Fruit fly (Drosophila melanogaster) whole organism, wandering third instar larva: ENCODE data around the gene CG3104.
A peak's percentile ranks its signal among the peaks of the same experiment; 100 is the strongest.

Experiments used
- Abd-B ChIP-seq: fragments of >200 bp; optimal IDR thresholded peaks from 2 replicates; lab custom pipeline; 2017; ENCODE audit warnings: missing biosample characterization, missing genetic modification characterization
- CG32264 ChIP-seq: fragments of 200-800 bp; sonication (Bioruptor generic); optimal IDR thresholded peaks from 2 replicates; lab custom pipeline; 2016; ENCODE audit warnings: missing biosample characterization, missing genetic modification characterization
- CG9705 ChIP-seq: fragments of 200-800 bp; sonication (Bioruptor generic); optimal IDR thresholded peaks from 2 replicates; lab custom pipeline; 2018; ENCODE audit warnings: missing biosample characterization, mild to moderate bottlenecking, missing genetic modification characterization
- CrebA ChIP-seq: fragments of 200-800 bp; sonication (Bioruptor generic); optimal IDR thresholded peaks from 2 replicates; lab custom pipeline; 2016; ENCODE audit warnings: missing biosample characterization, mild to moderate bottlenecking, missing genetic modification characterization, borderline replicate concordance
- Dfd ChIP-seq: fragments of >200 bp; optimal IDR thresholded peaks from 2 replicates; lab custom pipeline; 2017; ENCODE audit warnings: missing biosample characterization, missing genetic modification characterization
- GATAd ChIP-seq: sonication (Bioruptor generic); optimal IDR thresholded peaks from 2 replicates; lab custom pipeline; 2016; ENCODE audit warnings: missing biosample characterization, missing genetic modification characterization
- HLH106 ChIP-seq: fragments of 200-800 bp; optimal IDR thresholded peaks from 3 replicates; lab custom pipeline; 2019; ENCODE audit warnings: missing biosample characterization, mild to moderate bottlenecking, missing genetic modification characterization, moderate library complexity
- Hnf4 ChIP-seq: fragments of 200-800 bp; sonication (Bioruptor generic); optimal IDR thresholded peaks from 2 replicates; lab custom pipeline; 2016; ENCODE audit warnings: missing biosample characterization, mild to moderate bottlenecking, missing genetic modification characterization
- Hr78 ChIP-seq: fragments of >200 bp; optimal IDR thresholded peaks from 2 replicates; lab custom pipeline; 2017; ENCODE audit warnings: missing biosample characterization, missing genetic modification characterization
- Hr83 ChIP-seq: fragments of 200-300 bp; sonication (Bioruptor generic); optimal IDR thresholded peaks from 2 replicates; lab custom pipeline; 2016; ENCODE audit warnings: missing biosample characterization, mild to moderate bottlenecking, missing genetic modification characterization, moderate library complexity; ENCODE audit not compliant: poor library complexity, severe bottlenecking
- Jra ChIP-seq: sonication (Bioruptor generic); optimal IDR thresholded peaks from 2 replicates; lab custom pipeline; 2016; ENCODE audit warnings: missing biosample characterization, missing genetic modification characterization
- Mio ChIP-seq: sonication (Bioruptor generic); optimal IDR thresholded peaks from 2 replicates; lab custom pipeline; 2016; ENCODE audit warnings: missing biosample characterization, missing genetic modification characterization
- Myc ChIP-seq: fragments of >200 bp; optimal IDR thresholded peaks from 2 replicates; lab custom pipeline; 2017
- N ChIP-seq: fragments of >200 bp; optimal IDR thresholded peaks from 2 replicates; lab custom pipeline; 2018; ENCODE audit warnings: missing biosample characterization, missing external identifiers, missing genetic modification characterization
- OdsH ChIP-seq: fragments of 200-800 bp; sonication (Bioruptor generic); optimal IDR thresholded peaks from 2 replicates; lab custom pipeline; 2016; ENCODE audit warnings: missing biosample characterization, mild to moderate bottlenecking, missing genetic modification characterization
- Rel ChIP-seq, 2 experiments: fragments of 200-800 bp; sonication (Bioruptor generic) in 1 of 2; optimal IDR thresholded peaks; 2 replicates in 1 of 2; 3 replicates in 1 of 2; lab custom pipeline; 2016 to 2019; ENCODE audit warnings: mild to moderate bottlenecking in 2 of 2, missing biosample characterization in 2 of 2, missing genetic modification characterization in 2 of 2, moderate library complexity in 1 of 2
- Sp1 ChIP-seq: fragments of 200-800 bp; sonication (Bioruptor generic); optimal IDR thresholded peaks from 3 replicates; lab custom pipeline; 2019; ENCODE audit warnings: missing biosample characterization, mild to moderate bottlenecking, missing genetic modification characterization, moderate library complexity
- Vsx2 ChIP-seq: fragments of 200-300, 225-300 bp; sonication (Bioruptor generic); optimal IDR thresholded peaks from 2 replicates; lab custom pipeline; 2018; ENCODE audit warnings: missing biosample characterization, missing genetic modification characterization; ENCODE audit not compliant: partially characterized antibody
- br ChIP-seq: fragments of 200-800 bp; sonication (Bioruptor generic); optimal IDR thresholded peaks from 2 replicates; lab custom pipeline; 2016; ENCODE audit warnings: missing biosample characterization, missing genetic modification characterization
- dl ChIP-seq, 2 experiments: fragments of 175-275, 200-275 bp in 1 of 2; fragments of 200-275 bp in 1 of 2; sonication (Bioruptor generic); optimal IDR thresholded peaks; lab custom pipeline; 2018; ENCODE audit warnings: mild to moderate bottlenecking in 2 of 2, missing biosample characterization in 2 of 2, missing genetic modification characterization in 2 of 2, moderate library complexity in 2 of 2; ENCODE audit not compliant: partially characterized antibody in 2 of 2, insufficient read depth in 1 of 2
- dsf ChIP-seq: sonication (Bioruptor generic); optimal IDR thresholded peaks from 2 replicates; lab custom pipeline; 2016; ENCODE audit warnings: missing biosample characterization, missing genetic modification characterization, borderline replicate concordance
- ey ChIP-seq: fragments of 200-800 bp; sonication (Bioruptor generic); optimal IDR thresholded peaks from 2 replicates; lab custom pipeline; 2016; ENCODE audit warnings: missing biosample characterization, missing genetic modification characterization
- foxo ChIP-seq, 2 experiments: fragments of 200-800 bp; sonication (Bioruptor generic); optimal IDR thresholded peaks; 2 replicates in 1 of 2; 3 replicates in 1 of 2; lab custom pipeline; 2016 to 2017; ENCODE audit warnings: missing biosample characterization in 2 of 2, missing genetic modification characterization in 2 of 2
- fru ChIP-seq: fragments of 200-800 bp; sonication (Bioruptor generic); optimal IDR thresholded peaks from 3 replicates; lab custom pipeline; 2016; ENCODE audit warnings: missing biosample characterization, mild to moderate bottlenecking, missing genetic modification characterization
- h ChIP-seq: fragments of 200-800 bp; sonication (Bioruptor generic); optimal IDR thresholded peaks from 3 replicates; lab custom pipeline; 2016; ENCODE audit warnings: missing biosample characterization, mild to moderate bottlenecking, missing genetic modification characterization
- jim ChIP-seq: fragments of 175-275, 200-325 bp; sonication (Bioruptor generic); optimal IDR thresholded peaks from 2 replicates; lab custom pipeline; 2016; ENCODE audit warnings: missing biosample characterization, mild to moderate bottlenecking, missing genetic modification characterization
- lola ChIP-seq: fragments of >200 bp; optimal IDR thresholded peaks from 2 replicates; lab custom pipeline; 2017; ENCODE audit warnings: missing biosample characterization, missing genetic modification characterization
- pan ChIP-seq: fragments of >200 bp; optimal IDR thresholded peaks from 2 replicates; lab custom pipeline; 2017
- psq ChIP-seq: fragments of 200-800 bp; sonication (Bioruptor generic); optimal IDR thresholded peaks from 3 replicates; lab custom pipeline; 2017; ENCODE audit warnings: missing biosample characterization, mild to moderate bottlenecking, missing genetic modification characterization, moderate library complexity
- rgr ChIP-seq: fragments of 200-800 bp; sonication (Bioruptor generic); optimal IDR thresholded peaks from 3 replicates; lab custom pipeline; 2016; ENCODE audit warnings: missing biosample characterization, mild to moderate bottlenecking, missing genetic modification characterization
- sage ChIP-seq: fragments of 200-800 bp; sonication (Bioruptor generic); optimal IDR thresholded peaks from 2 replicates; lab custom pipeline; 2016; ENCODE audit warnings: missing biosample characterization, mild to moderate bottlenecking, missing genetic modification characterization
- sv ChIP-seq: fragments of 200-800 bp; sonication (Bioruptor generic); optimal IDR thresholded peaks from 3 replicates; lab custom pipeline; 2016; ENCODE audit warnings: missing biosample characterization, missing genetic modification characterization
- tai ChIP-seq: sonication (Bioruptor generic); optimal IDR thresholded peaks from 2 replicates; lab custom pipeline; 2016; ENCODE audit warnings: missing biosample characterization, missing genetic modification characterization
- usp ChIP-seq: fragments of >200 bp; optimal IDR thresholded peaks from 2 replicates; lab custom pipeline; 2017; ENCODE audit warnings: missing biosample characterization, missing genetic modification characterization
- woc ChIP-seq: sonication (Bioruptor generic); optimal IDR thresholded peaks from 2 replicates; lab custom pipeline; 2016; ENCODE audit warnings: missing biosample characterization, mild to moderate bottlenecking, missing genetic modification characterization

CG3104 gene

dm6 chr2L:2897710-2898109 is 42.1 kb upstream of the CG3104 start:
- TF ChIP-seq Rel (GFP tag; optimal IDR thresholded peaks at IDR 0.05; lab: Kevin White, UChicago): no peak
- TF ChIP-seq Rel (tag; optimal IDR thresholded peaks at IDR 0.05; lab: Kevin White, UChicago): peak; percentile 29
- no peak for TF ChIP-seq Vsx2 (GFP tag; lab: Kevin White, UChicago)
- TF ChIP-seq, all 38 proteins: peak for 1

dm6 chr2L:2897024-2897549 is 41.5 kb upstream of the CG3104 start:
- peak; percentile 23 for TF ChIP-seq OdsH
- no peak for TF ChIP-seq woc (GFP tag; lab: Kevin White, UChicago)
- TF ChIP-seq pan (lab: Kevin White, UChicago): no peak
- no peak for TF ChIP-seq Dfd (GFP tag; lab: Kevin White, UChicago)
- no peak for TF ChIP-seq CG32264 (GFP tag; lab: Kevin White, UChicago)
- TF ChIP-seq h: peak; percentile 39
- peak; percentile 29 for TF ChIP-seq br (GFP tag; lab: Kevin White, UChicago)
- no peak for TF ChIP-seq Myc
- peak in 1 of 2 experiments; percentile 40 for TF ChIP-seq foxo (GFP tag; optimal IDR thresholded peaks at IDR 0.05; lab: Kevin White, UChicago)
- TF ChIP-seq Mio (GFP tag; lab: Kevin White, UChicago): no peak
- TF ChIP-seq CG9705 (GFP tag; lab: Kevin White, UChicago): no peak
- peak; percentile 21 for TF ChIP-seq Hnf4 (GFP tag; lab: Kevin White, UChicago)
- TF ChIP-seq Vsx2 (GFP tag; lab: Kevin White, UChicago): no peak
- TF ChIP-seq GATAd (GFP tag; lab: Kevin White, UChicago): no peak
- no peak for TF ChIP-seq lola
- TF ChIP-seq Rel (GFP tag; optimal IDR thresholded peaks at IDR 0.05; lab: Kevin White, UChicago): no peak
- no peak for TF ChIP-seq Rel (tag; optimal IDR thresholded peaks at IDR 0.05; lab: Kevin White, UChicago)
- TF ChIP-seq tai (GFP tag; lab: Kevin White, UChicago): no peak
- TF ChIP-seq sage (GFP tag; lab: Kevin White, UChicago): no peak
- no peak for TF ChIP-seq Sp1 (GFP tag; lab: Kevin White, UChicago)
- TF ChIP-seq Hr83 (GFP tag; lab: Kevin White, UChicago): no peak
- TF ChIP-seq ey: peak; percentile 6
- no peak for TF ChIP-seq dl (GFP tag; optimal IDR thresholded peaks at IDR 0.05; lab: Kevin White, UChicago; ENCODE audit: insufficient read depth in 1 of 2, partially characterized antibody in 2 of 2)
- TF ChIP-seq fru (GFP tag; lab: Kevin White, UChicago): peak; percentile 47
- peak; percentile 80 for TF ChIP-seq sv (GFP tag; lab: Kevin White, UChicago)
- no peak for TF ChIP-seq CrebA (GFP tag; lab: Kevin White, UChicago)
- peak; percentile 29 for TF ChIP-seq rgr (GFP tag; lab: Kevin White, UChicago)
- TF ChIP-seq N (GFP tag; lab: Kevin White, UChicago): no peak
- TF ChIP-seq Hr78 (GFP tag; lab: Kevin White, UChicago): no peak
- no peak for TF ChIP-seq jim
- TF ChIP-seq, all 38 proteins: peak for 9

dm6 chr2L:2894356-2894755 is 38.8 kb upstream of the CG3104 start:
- TF ChIP-seq Dfd (GFP tag; lab: Kevin White, UChicago) (peak; percentile 81), Rel (GFP tag; optimal IDR thresholded peaks at IDR 0.05; lab: Kevin White, UChicago) (no peak), Rel (tag; optimal IDR thresholded peaks at IDR 0.05; lab: Kevin White, UChicago) (no peak)

DNA sequence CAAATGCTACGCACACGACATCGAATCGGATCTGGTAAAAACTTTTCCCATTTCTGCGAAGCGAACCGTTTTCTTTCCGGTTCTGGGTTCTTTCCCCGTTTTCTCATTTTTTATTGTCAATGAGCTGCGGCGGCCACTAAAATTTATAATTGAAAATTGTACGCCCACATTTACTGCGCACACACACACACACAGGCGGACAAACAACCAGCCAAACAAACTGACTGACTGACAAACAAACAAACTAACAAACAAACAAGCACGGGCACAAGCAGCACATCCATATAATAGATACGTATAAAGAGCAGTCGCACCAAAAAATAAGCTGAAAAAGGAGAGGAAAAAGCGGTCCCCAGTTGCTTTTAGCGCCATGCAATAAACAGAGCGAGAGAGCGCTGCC is 35.6 kb upstream of the CG3104 start:
- TF ChIP-seq Hr83 (GFP tag; lab: Kevin White, UChicago) (no peak), Dfd (GFP tag; lab: Kevin White, UChicago) (peak; percentile 3), h (no peak)

dm6 chr2L:2888859-2889443 is 33.4 kb upstream of the CG3104 start:
- TF ChIP-seq dsf (GFP tag; lab: Kevin White, UChicago): no peak
- no peak for TF ChIP-seq Jra
- TF ChIP-seq Rel (GFP tag; optimal IDR thresholded peaks at IDR 0.05; lab: Kevin White, UChicago): peak; percentile 63
- peak; percentile 39 for TF ChIP-seq Rel (tag; optimal IDR thresholded peaks at IDR 0.05; lab: Kevin White, UChicago)
- no peak for TF ChIP-seq OdsH
- TF ChIP-seq br (GFP tag; lab: Kevin White, UChicago): no peak
- TF ChIP-seq foxo (GFP tag; optimal IDR thresholded peaks at IDR 0.05; lab: Kevin White, UChicago): no peak
- no peak for TF ChIP-seq HLH106
- no peak for TF ChIP-seq ey
- TF ChIP-seq psq (GFP tag; lab: Kevin White, UChicago): peak; percentile 85
- no peak for TF ChIP-seq Myc
- peak; percentile 5 for TF ChIP-seq h
- no peak for TF ChIP-seq CG32264 (GFP tag; lab: Kevin White, UChicago)
- TF ChIP-seq jim: no peak
- no peak for TF ChIP-seq Sp1 (GFP tag; lab: Kevin White, UChicago)
- no peak for TF ChIP-seq GATAd (GFP tag; lab: Kevin White, UChicago)
- no peak for TF ChIP-seq Hr78 (GFP tag; lab: Kevin White, UChicago)
- no peak for TF ChIP-seq usp (GFP tag; lab: Kevin White, UChicago)
- TF ChIP-seq pan (lab: Kevin White, UChicago): no peak
- TF ChIP-seq rgr (GFP tag; lab: Kevin White, UChicago): peak; percentile 15
- peak; percentile 21 to 76 for TF ChIP-seq dl (GFP tag; optimal IDR thresholded peaks at IDR 0.05; lab: Kevin White, UChicago; ENCODE audit: insufficient read depth in 1 of 2, partially characterized antibody in 2 of 2)
- TF ChIP-seq Hnf4 (GFP tag; lab: Kevin White, UChicago): no peak
- TF ChIP-seq lola: no peak
- TF ChIP-seq N (GFP tag; lab: Kevin White, UChicago): no peak
- no peak for TF ChIP-seq Abd-B (GFP tag; lab: Kevin White, UChicago)
- no peak for TF ChIP-seq fru (GFP tag; lab: Kevin White, UChicago)
- no peak for TF ChIP-seq sage (GFP tag; lab: Kevin White, UChicago)
- no peak for TF ChIP-seq Mio (GFP tag; lab: Kevin White, UChicago)
